Worm (Caenorhabditis elegans) whole organism, L4/young adult: ENCODE measurements around the gene K12H6.9.

Experiments used
- W03F9.2 ChIP-seq: fragments of 150-350 bp; optimal IDR thresholded peaks from 2 replicates; lab custom pipeline; 2014; ENCODE audit warnings: missing biosample characterization, missing genetic modification characterization
- dao-5 ChIP-seq: sonication (generic microtip); optimal IDR thresholded peaks from 2 replicates; lab custom pipeline; 2016; ENCODE audit warnings: missing genotype, missing genetic modification characterization, moderate library complexity, missing compliant biosample characterization
- him-1 ChIP-seq: sonication (generic microtip); optimal IDR thresholded peaks from 2 replicates; lab custom pipeline; 2016; ENCODE audit warnings: missing genotype, missing genetic modification reagents, missing genetic modification characterization, missing compliant biosample characterization

- TF ChIP-seq dao-5 (tag; lab: Kevin White, UChicago) (no peak), him-1 (no peak), W03F9.2 (tag; lab: Kevin White, UChicago) (no peak)
These were observed 42.4 kb downstream of the K12H6.9 start, which contains the start of the genes Y110A2AL.9 and Y110A2AL.3 for ce11 chrII:2866541-2867124.
